Worm (Caenorhabditis elegans): Measurements from ENCODE around the gene fbxa-139.

DNA sequence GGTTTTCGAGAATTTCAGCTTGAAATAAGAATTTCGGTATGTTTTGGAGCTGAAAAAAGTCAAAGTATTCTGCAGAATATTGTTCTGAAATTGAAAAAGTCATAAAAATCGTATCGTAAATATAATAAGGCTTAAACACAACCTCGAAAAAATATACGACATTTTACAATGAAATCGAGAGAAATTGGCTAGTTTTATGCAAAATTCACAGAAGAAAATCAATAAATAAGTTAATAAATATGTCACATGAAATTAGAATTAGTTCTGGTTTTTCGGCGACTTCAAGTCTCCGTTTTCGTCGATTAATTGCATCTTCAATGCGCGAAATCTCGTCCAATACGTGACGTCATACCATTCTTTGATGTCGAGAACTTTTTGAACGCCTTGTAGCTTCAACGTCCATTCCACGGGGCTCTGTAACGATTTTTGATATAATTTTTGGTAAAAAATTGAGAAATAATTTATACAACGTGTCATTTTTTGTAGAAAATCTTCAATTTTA, 17.0 kb downstream of the fbxa-139 start, which contains the start of gene atx-3:
- TF ChIP-seq ets-7 (tag; optimal IDR thresholded peaks at IDR 0.05) (no peak), tbx-37 (GFP tag; conservative IDR thresholded peaks at IDR 0.05) (no peak), hmbx-1 (tag; optimal IDR thresholded peaks at IDR 0.05) (no peak), tbx-11 (GFP tag; IDR thresholded peaks at IDR 0.05) (no peak), ama-1 (optimal IDR thresholded peaks at IDR 0.05) (no peak), flt-1 (GFP tag; IDR thresholded peaks at IDR 0.05) (no peak), hnd-1 (tag; optimal IDR thresholded peaks at IDR 0.05) (no peak), tra-4 (tag; optimal IDR thresholded peaks at IDR 0.05) (no peak), scrt-1 (GFP tag; IDR thresholded peaks at IDR 0.05) (no peak), hmg-4 (GFP tag; optimal IDR thresholded peaks at IDR 0.05) (no peak)
